Worm (Caenorhabditis elegans): ENCODE results near the gene B0280.2.

The B0280.2 gene

DNA sequence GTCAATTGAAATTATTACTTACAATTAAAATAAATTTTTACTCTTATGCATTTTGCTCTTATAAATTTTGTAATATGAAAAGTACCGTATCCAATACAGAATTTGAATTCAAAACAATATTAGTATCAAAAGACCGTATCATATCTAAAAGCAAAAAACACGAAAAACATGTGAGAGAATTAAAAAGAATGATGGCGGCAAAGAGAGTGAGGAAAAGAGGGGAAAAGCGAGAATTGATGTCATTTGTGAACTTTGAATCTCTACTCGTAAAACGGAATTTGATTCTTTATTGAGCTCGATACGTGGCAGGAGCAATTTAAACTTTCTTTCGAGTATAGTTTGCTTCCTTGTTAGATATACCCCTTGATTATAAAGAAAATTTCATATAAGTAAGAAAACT, 30.1 kb downstream of the B0280.2 start:
- TF ChIP-seq nhr-27 (tag; optimal IDR thresholded peaks at IDR 0.05), result no peak
- 0 out of 2 replicates have a peak, but pooled peaks have one; percentile 23 for TF ChIP-seq lin-26 (GFP tag; IDR thresholded peaks at IDR 0.05)
- peak; percentile 4; the same call in 1 of the 2 replicates for TF ChIP-seq hmg-1.2 (GFP tag; IDR thresholded peaks at IDR 0.05)
- TF ChIP-seq sptf-2 (GFP tag; optimal IDR thresholded peaks at IDR 0.05), result no peak

DNA sequence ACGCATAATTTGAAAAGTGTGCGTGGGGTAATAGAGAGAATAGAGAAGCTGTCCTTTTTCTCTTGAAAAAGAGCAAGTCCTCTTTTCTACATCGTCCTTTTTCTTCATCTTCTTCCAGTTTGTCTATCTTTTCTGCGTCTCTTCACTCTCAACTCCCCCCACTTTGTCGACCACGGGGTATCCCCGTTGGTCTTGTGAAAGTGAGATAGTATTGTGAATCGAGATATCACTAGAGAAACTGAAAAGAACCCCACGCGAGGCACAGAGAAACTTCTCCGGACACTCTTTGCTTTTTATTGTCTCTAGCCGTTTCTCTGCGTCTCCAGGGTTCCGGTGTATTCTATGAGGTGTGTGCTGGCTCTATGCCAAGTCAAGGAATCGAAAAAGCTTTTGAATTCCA, 31.2 kb downstream of the B0280.2 start:
- peak; percentile 94 for TF ChIP-seq K12H6.12 (tag; optimal IDR thresholded peaks at IDR 0.05)
- TF ChIP-seq ceh-27 (GFP tag; optimal IDR thresholded peaks at IDR 0.05), result peak; percentile 83
- TF ChIP-seq xnd-1 (tag; optimal IDR thresholded peaks at IDR 0.05), result no peak
- TF ChIP-seq mes-4 (tag; optimal IDR thresholded peaks at IDR 0.05), result no peak
- TF ChIP-seq sea-2 (GFP tag; IDR thresholded peaks at IDR 0.05), result no peak
- TF ChIP-seq hmg-1.2 (GFP tag; IDR thresholded peaks at IDR 0.05), result peak; percentile 94
- TF ChIP-seq lin-54 (GFP tag; optimal IDR thresholded peaks at IDR 0.05), result peak; percentile 60
- TF ChIP-seq egl-44 (GFP tag; IDR thresholded peaks at IDR 0.05), result no peak
- TF ChIP-seq C17E4.6 (GFP tag; IDR thresholded peaks at IDR 0.05), result 0 out of 2 replicates have a peak, but pooled peaks have one; percentile 19
- TF ChIP-seq fkh-3 (tag; optimal IDR thresholded peaks at IDR 0.05), result no peak
- TF ChIP-seq ceh-91 (GFP tag; IDR thresholded peaks at IDR 0.05), result no peak
- TF ChIP-seq cebp-1 (GFP tag; IDR thresholded peaks at IDR 0.05), result no peak
- TF ChIP-seq cebp-1 (tag; optimal IDR thresholded peaks at IDR 0.05), result peak; percentile 88
- peak; percentile 33; the same call in 1 of the 2 replicates for TF ChIP-seq lir-1 (GFP tag; conservative IDR thresholded peaks at IDR 0.05)
- TF ChIP-seq dpl-1 (GFP tag; optimal IDR thresholded peaks at IDR 0.05), result no peak
- no peak for TF ChIP-seq F57C9.4 (tag; optimal IDR thresholded peaks at IDR 0.05)
- no peak for TF ChIP-seq aptf-2 (GFP tag; conservative IDR thresholded peaks at IDR 0.05)
- TF ChIP-seq sdz-38 (tag; optimal IDR thresholded peaks at IDR 0.05), result no peak
- 0 out of 2 replicates have a peak, but pooled peaks have one; percentile 50 for TF ChIP-seq Y56A3A.18 (GFP tag; IDR thresholded peaks at IDR 0.05)
- TF ChIP-seq let-526 (GFP tag; IDR thresholded peaks at IDR 0.05), result peak; percentile 12; the same call in 1 of the 2 replicates
- peak; percentile 51 for TF ChIP-seq tbp1 (GFP tag; optimal IDR thresholded peaks at IDR 0.05)
- TF ChIP-seq ceh-40 (GFP tag; IDR thresholded peaks at IDR 0.05), result no peak
- TF ChIP-seq ekl-4 (GFP tag; IDR thresholded peaks at IDR 0.05), result peak; percentile 85
- TF ChIP-seq T26A5.8 (tag; optimal IDR thresholded peaks at IDR 0.05), result no peak
- peak; percentile 85 for TF ChIP-seq hsf-1 (GFP tag; IDR thresholded peaks at IDR 0.05)
- peak; percentile 54 for TF ChIP-seq ZK185.1 (tag; optimal IDR thresholded peaks at IDR 0.05; ENCODE audit: poor library complexity, severe bottlenecking)
- no peak for TF ChIP-seq F10E7.11 (tag; optimal IDR thresholded peaks at IDR 0.05)
- peak; percentile 80 for TF ChIP-seq somi-1 (GFP tag; optimal IDR thresholded peaks at IDR 0.05)
- TF ChIP-seq Y67H2A.10 (GFP tag; conservative IDR thresholded peaks at IDR 0.05), result peak; percentile 42; the same call in 1 of the 2 replicates
- no peak for TF ChIP-seq F37B4.10 (GFP tag; IDR thresholded peaks at IDR 0.05)
- TF ChIP-seq ztf-22 (GFP tag; optimal IDR thresholded peaks at IDR 0.05), result no peak
- TF ChIP-seq cebp-2 (GFP tag; IDR thresholded peaks at IDR 0.05), result no peak
- peak in 1 of 3 experiments; percentile 75 for TF ChIP-seq lin-35 (GFP tag; optimal IDR thresholded peaks at IDR 0.05)
- TF ChIP-seq bed-1 (GFP tag; IDR thresholded peaks at IDR 0.05), result no peak
- TF ChIP-seq hlh-12 (tag; optimal IDR thresholded peaks at IDR 0.05), result no peak
- no peak for TF ChIP-seq akir-1 (GFP tag; optimal IDR thresholded peaks at IDR 0.05)
- no peak for TF ChIP-seq aptf-3 (GFP tag; IDR thresholded peaks at IDR 0.05)
- no peak for TF ChIP-seq F57A8.1 (GFP tag; optimal IDR thresholded peaks at IDR 0.05)
- TF ChIP-seq Y53F4B.3 (GFP tag; IDR thresholded peaks at IDR 0.05), result no peak
- peak; percentile 78 for TF ChIP-seq madf-3 (GFP tag; IDR thresholded peaks at IDR 0.05)
- no peak for TF ChIP-seq D2030.7 (GFP tag; IDR thresholded peaks at IDR 0.05)
- no peak for TF ChIP-seq nhr-120 (GFP tag; IDR thresholded peaks at IDR 0.05)
- no peak for TF ChIP-seq tbx-9 (tag; optimal IDR thresholded peaks at IDR 0.05; ENCODE audit: borderline replicate concordance)
- no peak for TF ChIP-seq F55B11.4 (tag; optimal IDR thresholded peaks at IDR 0.05; ENCODE audit: borderline replicate concordance, insufficient read depth)
- TF ChIP-seq mcd-1 (GFP tag; IDR thresholded peaks at IDR 0.05), result peak; percentile 71

Measured in whole organism, young adult.